Worm (Caenorhabditis elegans): ENCODE results near the gene C02F12.5.

DNA sequence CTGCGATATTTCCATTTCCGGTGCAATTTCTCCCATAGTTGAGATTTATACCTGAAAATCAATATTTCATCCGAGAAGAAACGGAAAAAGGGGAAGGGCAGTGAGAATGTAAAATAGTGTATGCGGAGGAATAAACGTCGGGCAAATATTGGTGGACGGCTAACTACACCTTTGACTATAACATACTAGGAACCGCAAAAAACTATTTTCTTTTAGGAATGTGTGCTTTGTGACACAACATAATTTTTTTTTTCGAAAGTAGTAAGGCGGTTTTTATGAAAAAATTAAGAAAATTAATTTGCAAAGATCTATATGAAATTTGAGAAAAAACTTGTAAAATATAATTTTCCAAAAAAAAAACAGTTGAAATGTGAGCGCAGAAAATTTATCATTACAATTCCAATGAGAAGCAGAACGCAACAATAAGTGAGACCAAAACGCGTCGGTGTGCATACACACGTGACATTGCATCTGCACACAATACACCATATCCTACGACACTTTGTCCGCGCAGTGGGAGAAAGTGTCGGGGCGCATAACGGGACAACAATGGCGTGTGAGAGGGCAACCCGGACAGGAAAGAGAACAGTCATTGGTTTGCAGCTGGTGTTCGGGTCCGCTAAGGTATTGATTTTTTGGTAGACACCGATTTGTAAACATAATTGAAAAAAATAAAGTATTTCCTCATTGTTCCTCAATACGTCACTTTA, 21.6 kb downstream of the C02F12.5 start, which contains the start of the genes sax-1 and R11G1.2:
- TF ChIP-seq T22C8.4 (GFP tag; IDR thresholded peaks at IDR 0.05) (peak; percentile 38; the same call in 1 of the 2 replicates), ref-1 (GFP tag; conservative IDR thresholded peaks at IDR 0.05) (no peak), cog-1 (tag; optimal IDR thresholded peaks at IDR 0.05) (no peak), klf-2 (GFP tag; conservative IDR thresholded peaks at IDR 0.05) (no peak), tab-1 (GFP tag; IDR thresholded peaks at IDR 0.05) (no peak)

Data from whole organism, midembryonic.